Worm (Caenorhabditis elegans) whole organism, L1 larva: ENCODE data around the gene ttr-3.

Source experiments
- C04F5.9 ChIP-seq: sonication (generic microtip); optimal IDR thresholded peaks from 2 replicates; lab custom pipeline; 2016; ENCODE audit warnings: missing genetic modification characterization, missing compliant biosample characterization
- F16B12.6 ChIP-seq: fragments of 150-350 bp; optimal IDR thresholded peaks from 2 replicates; lab custom pipeline; 2014; ENCODE audit warnings: missing biosample characterization, missing genetic modification characterization
- blmp-1 ChIP-seq: fragments of 150-350 bp; optimal IDR thresholded peaks from 2 replicates; lab custom pipeline; 2014; ENCODE audit warnings: missing biosample characterization, missing genetic modification characterization
- ceh-63 ChIP-seq: fragments of 200-800 bp; sonication (Bioruptor generic); optimal IDR thresholded peaks from 2 replicates; lab custom pipeline; 2018; ENCODE audit warnings: mild to moderate bottlenecking, missing genetic modification characterization, missing compliant biosample characterization
- ceh-82 ChIP-seq, 3 experiments: fragments of 150-350 bp in 1 of 3; sonication (generic microtip) in 2 of 3; optimal IDR thresholded peaks; 2 replicates each; lab custom pipeline; 2014 to 2017; ENCODE audit warnings: missing biosample characterization in 3 of 3, missing genetic modification characterization in 3 of 3
- ceh-88 ChIP-seq: fragments of 200-800 bp; sonication (Bioruptor generic); IDR thresholded peaks from 2 replicates; pipeline ENCODE4 v1.3.6; 2022; ENCODE audit warnings: missing genetic modification characterization, missing compliant biosample characterization
- ceh-90 ChIP-seq: sonication (generic microtip); optimal IDR thresholded peaks from 2 replicates; lab custom pipeline; 2016; ENCODE audit warnings: missing genetic modification characterization, missing compliant biosample characterization
- ces-1 ChIP-seq: fragments of 150-350 bp; optimal IDR thresholded peaks from 2 replicates; lab custom pipeline; 2014; ENCODE audit warnings: missing biosample characterization, missing genetic modification reagents, missing genetic modification characterization
- dsc-1 ChIP-seq: sonication (generic microtip); optimal IDR thresholded peaks from 2 replicates; lab custom pipeline; 2016; ENCODE audit warnings: mild to moderate bottlenecking, missing genetic modification characterization, missing compliant biosample characterization
- efl-1 ChIP-seq, 4 experiments: fragments of 150-350 bp; optimal IDR thresholded peaks in 3 of 4; peaks in 1 of 4; 1 replicate in 1 of 4; 2 replicates in 3 of 4; lab custom pipeline; 2014; ENCODE audit warnings: missing biosample characterization in 2 of 4, missing genetic modification characterization in 2 of 4, missing genetic modification reagents in 2 of 4
- elt-2 ChIP-seq: sonication (generic microtip); optimal IDR thresholded peaks from 2 replicates; lab custom pipeline; 2016; ENCODE audit warnings: missing genetic modification characterization, mild to moderate bottlenecking, inconsistent platforms, missing compliant biosample characterization, missing genetic modification reagents
- elt-3 ChIP-seq, 6 experiments: fragments of 150-350 bp in 1 of 6; sonication (generic microtip); optimal IDR thresholded peaks; 2 replicates each; lab custom pipeline; 2017 to 2018; ENCODE audit warnings: missing biosample characterization in 6 of 6, missing genetic modification characterization in 6 of 6, inconsistent platforms in 1 of 6
- fkh-10 ChIP-seq: sonication (generic microtip); optimal IDR thresholded peaks from 2 replicates; lab custom pipeline; 2017; ENCODE audit warnings: missing biosample characterization, missing genetic modification reagents, missing genetic modification characterization
- fkh-4 ChIP-seq: sonication (generic microtip); optimal IDR thresholded peaks from 2 replicates; lab custom pipeline; 2016; ENCODE audit warnings: missing compliant biosample characterization, missing genetic modification characterization, borderline replicate concordance
- fkh-8 ChIP-seq: sonication (generic microtip); optimal IDR thresholded peaks from 2 replicates; lab custom pipeline; 2016; ENCODE audit warnings: mild to moderate bottlenecking, missing genetic modification characterization, missing compliant biosample characterization
- grh-1 ChIP-seq: fragments of 200-800 bp; sonication (Bioruptor generic); IDR thresholded peaks from 2 replicates; pipeline ENCODE4 v1.3.6; 2022; ENCODE audit warnings: missing genetic modification reagents, missing genetic modification characterization, missing compliant biosample characterization
- hpl-2 ChIP-seq: fragments of 150-350 bp; optimal IDR thresholded peaks from 2 replicates; lab custom pipeline; 2014; ENCODE audit warnings: missing biosample characterization, missing genetic modification reagents, missing genetic modification characterization
- isw-1 ChIP-seq: fragments of 200-800 bp; sonication (Bioruptor generic); IDR thresholded peaks from 2 replicates; pipeline ENCODE4 v1.3.6; 2022; ENCODE audit warnings: missing genetic modification characterization, missing compliant biosample characterization
- jun-1 ChIP-seq: fragments of 150-350 bp; optimal IDR thresholded peaks from 2 replicates; lab custom pipeline; 2014; ENCODE audit warnings: missing biosample characterization, missing genetic modification reagents, missing genetic modification characterization
- lin-13 ChIP-seq: fragments of 150-350 bp; optimal IDR thresholded peaks from 2 replicates; lab custom pipeline; 2014; ENCODE audit warnings: missing biosample characterization, missing genetic modification reagents, missing genetic modification characterization
- lin-14 ChIP-seq: fragments of 200-800 bp; sonication (Bioruptor generic); optimal IDR thresholded peaks from 2 replicates; lab custom pipeline; 2018; ENCODE audit warnings: mild to moderate bottlenecking, missing genetic modification characterization, moderate library complexity, missing compliant biosample characterization
- lin-15B ChIP-seq: fragments of 150-350 bp; sonication (generic microtip); optimal IDR thresholded peaks from 3 replicates; lab custom pipeline; 2014; ENCODE audit warnings: missing biosample characterization, missing genetic modification characterization
- lin-35 ChIP-seq, 2 experiments: fragments of 150-350 bp; optimal IDR thresholded peaks; 2 replicates each; lab custom pipeline; 2014; ENCODE audit warnings: missing biosample characterization in 2 of 2, missing genetic modification characterization in 2 of 2, missing genetic modification reagents in 2 of 2
- lsy-2 ChIP-seq, 2 experiments: fragments of 150-350 bp; optimal IDR thresholded peaks; 2 replicates each; lab custom pipeline; 2014; ENCODE audit warnings: missing biosample characterization in 2 of 2, missing genetic modification characterization in 2 of 2
- mab-9 ChIP-seq: fragments of 200-800 bp; sonication (Bioruptor generic); IDR thresholded peaks from 2 replicates; pipeline ENCODE4 v1.3.6; 2022; ENCODE audit warnings: missing genetic modification reagents, missing genetic modification characterization, missing compliant biosample characterization
- mef-2 ChIP-seq: fragments of 150-350 bp; optimal IDR thresholded peaks from 2 replicates; lab custom pipeline; 2014; ENCODE audit warnings: missing biosample characterization, missing genetic modification characterization
- nhr-19 ChIP-seq: fragments of 200-800 bp; sonication (Bioruptor generic); conservative IDR thresholded peaks from 2 replicates; pipeline ENCODE4 v1.3.6; 2022; ENCODE audit warnings: missing genetic modification characterization, missing compliant biosample characterization
- nhr-20 ChIP-seq: sonication (generic microtip); optimal IDR thresholded peaks from 2 replicates; lab custom pipeline; 2016; ENCODE audit warnings: mild to moderate bottlenecking, missing genetic modification characterization, missing compliant biosample characterization
- nhr-28 ChIP-seq: fragments of 150-350 bp; optimal IDR thresholded peaks from 2 replicates; lab custom pipeline; 2014; ENCODE audit warnings: missing biosample characterization, missing genetic modification characterization
- nhr-71 ChIP-seq: sonication (generic microtip); optimal IDR thresholded peaks from 2 replicates; lab custom pipeline; 2016; ENCODE audit warnings: mild to moderate bottlenecking, missing genetic modification characterization, moderate library complexity, missing compliant biosample characterization
- nhr-77 ChIP-seq: fragments of 150-350 bp; optimal IDR thresholded peaks from 2 replicates; lab custom pipeline; 2014; ENCODE audit warnings: missing biosample characterization, missing genetic modification characterization
- nhr-84 ChIP-seq: sonication (generic microtip); optimal IDR thresholded peaks from 2 replicates; lab custom pipeline; 2017; ENCODE audit warnings: missing biosample characterization, missing genetic modification characterization
- nhr-85 ChIP-seq: sonication (generic microtip); peaks from one replicate; lab custom pipeline; 2016; ENCODE audit warnings: missing genetic modification characterization, inconsistent platforms, missing compliant biosample characterization
- nhr-90 ChIP-seq: sonication (generic microtip); optimal IDR thresholded peaks from 2 replicates; lab custom pipeline; 2016; ENCODE audit warnings: mild to moderate bottlenecking, missing genetic modification characterization, missing compliant biosample characterization; ENCODE audit not compliant: poor library complexity
- pag-3 ChIP-seq: sonication (generic microtip); optimal IDR thresholded peaks from 2 replicates; lab custom pipeline; 2017; ENCODE audit warnings: missing genetic modification characterization, mild to moderate bottlenecking, missing compliant biosample characterization, antibody characterized with exemption, borderline replicate concordance; ENCODE audit not compliant: insufficient read depth
- pax-3 ChIP-seq: fragments of 200-800 bp; sonication (Bioruptor generic); optimal IDR thresholded peaks from 2 replicates; lab custom pipeline; 2018; ENCODE audit warnings: mild to moderate bottlenecking, missing genetic modification characterization, moderate library complexity, missing compliant biosample characterization
- pqm-1 ChIP-seq: sonication (generic microtip); optimal IDR thresholded peaks from 3 replicates; lab custom pipeline; 2017; ENCODE audit warnings: missing biosample characterization, missing genetic modification characterization
- rnt-1 ChIP-seq: sonication (generic microtip); optimal IDR thresholded peaks from 2 replicates; lab custom pipeline; 2016; ENCODE audit warnings: mild to moderate bottlenecking, missing genetic modification characterization, moderate library complexity, missing compliant biosample characterization
- skn-1 ChIP-seq: fragments of 150-350 bp; optimal IDR thresholded peaks from 2 replicates; lab custom pipeline; 2014; ENCODE audit warnings: missing biosample characterization, missing genetic modification characterization
- snu-23 ChIP-seq: sonication (generic microtip); optimal IDR thresholded peaks from 2 replicates; lab custom pipeline; 2016; ENCODE audit warnings: missing genetic modification characterization, missing compliant biosample characterization
- sox-4 ChIP-seq: sonication (generic microtip); optimal IDR thresholded peaks from 2 replicates; lab custom pipeline; 2016; ENCODE audit warnings: missing genetic modification characterization, missing compliant biosample characterization
- swsn-7 ChIP-seq: sonication (generic microtip); optimal IDR thresholded peaks from 2 replicates; lab custom pipeline; 2016; ENCODE audit warnings: missing genetic modification characterization, missing compliant biosample characterization
- unc-130 ChIP-seq: fragments of 150-350 bp; optimal IDR thresholded peaks from 2 replicates; lab custom pipeline; 2017; ENCODE audit warnings: missing biosample characterization, missing genetic modification characterization, inconsistent platforms
- unc-86 ChIP-seq: sonication (generic microtip); optimal IDR thresholded peaks from 2 replicates; lab custom pipeline; 2016; ENCODE audit warnings: missing genetic modification characterization, missing compliant biosample characterization
- zag-1 ChIP-seq: fragments of 150-350 bp; optimal IDR thresholded peaks from 2 replicates; lab custom pipeline; 2014; ENCODE audit warnings: missing biosample characterization, missing genetic modification characterization
- zip-4 ChIP-seq: fragments of 200-800 bp; sonication (Bioruptor generic); optimal IDR thresholded peaks from 2 replicates; lab custom pipeline; 2018; ENCODE audit warnings: mild to moderate bottlenecking, missing genetic modification characterization, moderate library complexity, missing compliant biosample characterization
- ztf-11 ChIP-seq, 2 experiments: sonication (generic microtip); optimal IDR thresholded peaks; 2 replicates each; lab custom pipeline; 2016 to 2017; ENCODE audit warnings: missing genetic modification characterization in 2 of 2, missing biosample characterization in 1 of 2, missing compliant biosample characterization in 1 of 2
- ztf-4 ChIP-seq: fragments of 150-350 bp; optimal IDR thresholded peaks from 2 replicates; lab custom pipeline; 2014; ENCODE audit warnings: missing biosample characterization, missing genetic modification characterization

Gene ttr-3

ce11 chrIII:9907574-9907973 lies 19.0 kb downstream of the ttr-3 start:
- TF ChIP-seq blmp-1 (tag; lab: Kevin White, UChicago) (peak; percentile 41), ceh-88 (GFP tag; lab: Robert Waterston, UW) (no peak), lin-14 (GFP tag; lab: Kevin White, UChicago) (peak; percentile 58), snu-23 (GFP tag; lab: Kevin White, UChicago) (peak; percentile 30), grh-1 (GFP tag; lab: Robert Waterston, UW) (peak; percentile 72), lsy-2 (tag; optimal IDR thresholded peaks at IDR 0.05; lab: Kevin White, UChicago) (peak in 1 of 2 experiments; percentile 32), lin-35 (GFP tag; optimal IDR thresholded peaks at IDR 0.05; lab: Kevin White, UChicago) (no peak), mab-9 (GFP tag; lab: Robert Waterston, UW) (no peak), nhr-71 (tag; lab: Kevin White, UChicago) (peak; percentile 23), lin-13 (GFP tag; lab: Kevin White, UChicago) (no peak), nhr-85 (tag; lab: Kevin White, UChicago) (peak; percentile 50), fkh-8 (tag; lab: Kevin White, UChicago) (no peak), nhr-20 (peak; percentile 27), nhr-19 (GFP tag; lab: Robert Waterston, UW) (no peak)

ce11 chrIII:9905307-9905706 lies 21.2 kb downstream of the ttr-3 start:
- no peak for TF ChIP-seq grh-1 (GFP tag; lab: Robert Waterston, UW)
- no peak for TF ChIP-seq hpl-2 (GFP tag; lab: Kevin White, UChicago)
- TF ChIP-seq fkh-10, result peak; percentile 65
- TF ChIP-seq efl-1 (optimal IDR thresholded peaks at IDR 0.05; lab: Kevin White, UChicago), result peak in 1 of 2 experiments; percentile 1
- TF ChIP-seq efl-1 (GFP tag; optimal IDR thresholded peaks at IDR 0.05 in 1 of 2; lab: Kevin White, UChicago), result peak in 1 of 2 experiments; percentile 80
- TF ChIP-seq jun-1, result no peak
- no peak for TF ChIP-seq ceh-90 (tag; lab: Kevin White, UChicago)
- peak; percentile 34 for TF ChIP-seq rnt-1 (tag; lab: Kevin White, UChicago)
- no peak for TF ChIP-seq nhr-84 (tag; lab: Kevin White, UChicago)
- no peak for TF ChIP-seq unc-130 (tag; lab: Kevin White, UChicago)
- peak; percentile 20 for TF ChIP-seq swsn-7 (tag; lab: Kevin White, UChicago)
- TF ChIP-seq ztf-4 (tag; lab: Kevin White, UChicago), result no peak
- no peak for TF ChIP-seq dsc-1 (tag; lab: Kevin White, UChicago)
- TF ChIP-seq C04F5.9 (tag; lab: Kevin White, UChicago), result no peak
- no peak for TF ChIP-seq mab-9 (GFP tag; lab: Robert Waterston, UW)
- TF ChIP-seq pag-3 (tag; lab: Kevin White, UChicago), result no peak
- TF ChIP-seq nhr-71 (tag; lab: Kevin White, UChicago), result peak; percentile 16
- peak; percentile 89 for TF ChIP-seq lin-14 (GFP tag; lab: Kevin White, UChicago)
- peak in 1 of 2 experiments; percentile 13 for TF ChIP-seq lin-35 (GFP tag; optimal IDR thresholded peaks at IDR 0.05; lab: Kevin White, UChicago)
- TF ChIP-seq zip-4 (GFP tag; lab: Kevin White, UChicago), result no peak
- TF ChIP-seq ztf-11 (tag; optimal IDR thresholded peaks at IDR 0.05; lab: Kevin White, UChicago), result no peak
- TF ChIP-seq lin-15B (tag; lab: Kevin White, UChicago), result no peak
- TF ChIP-seq nhr-20, result no peak
- no peak for TF ChIP-seq sox-4 (tag; lab: Kevin White, UChicago)
- peak; percentile 74 for TF ChIP-seq ces-1 (GFP tag; lab: Kevin White, UChicago)
- no peak for TF ChIP-seq nhr-90 (tag; lab: Kevin White, UChicago)
- TF ChIP-seq elt-2 (tag; lab: Kevin White, UChicago), result no peak
- no peak for TF ChIP-seq pqm-1 (tag; lab: Kevin White, UChicago)
- no peak for TF ChIP-seq ceh-63 (GFP tag; lab: Kevin White, UChicago)
- TF ChIP-seq isw-1, result no peak
- no peak for TF ChIP-seq mef-2
- no peak for TF ChIP-seq nhr-28 (tag; lab: Kevin White, UChicago)
- TF ChIP-seq unc-86 (tag; lab: Kevin White, UChicago), result no peak
- no peak for TF ChIP-seq nhr-19 (GFP tag; lab: Robert Waterston, UW)
- no peak for TF ChIP-seq zag-1 (tag; lab: Kevin White, UChicago)
- TF ChIP-seq pax-3 (tag; lab: Kevin White, UChicago), result no peak
- TF ChIP-seq blmp-1 (tag; lab: Kevin White, UChicago), result no peak
- no peak for TF ChIP-seq elt-3 (tag; optimal IDR thresholded peaks at IDR 0.05; lab: Kevin White, UChicago)
- TF ChIP-seq nhr-85 (tag; lab: Kevin White, UChicago), result no peak
- TF ChIP-seq fkh-4 (tag; lab: Kevin White, UChicago), result no peak
- no peak for TF ChIP-seq lin-13 (GFP tag; lab: Kevin White, UChicago)
- no peak for TF ChIP-seq nhr-77 (tag; lab: Kevin White, UChicago)
- no peak for TF ChIP-seq skn-1
- no peak for TF ChIP-seq F16B12.6
- no peak for TF ChIP-seq ceh-82 (tag; optimal IDR thresholded peaks at IDR 0.05; lab: Kevin White, UChicago)
